Fruit fly (Drosophila melanogaster) whole organism, embryonic: ENCODE data around the gene Nep7.
A peak's percentile ranks its signal among the peaks of the same experiment; 100 is the strongest.

Experiments
- Abd-B ChIP-seq: fragments of 200-800 bp; sonication (Bioruptor generic); optimal IDR thresholded peaks from 2 replicates; lab custom pipeline; 2018; ENCODE audit warnings: missing biosample characterization, mild to moderate bottlenecking, missing genetic modification characterization, moderate library complexity
- Ada2b ChIP-seq: fragments of 200-800 bp; sonication (Bioruptor generic); IDR thresholded peaks from 2 replicates; pipeline ENCODE4 v1.3.6; 2022; ENCODE audit warnings: missing biosample characterization, missing genetic modification characterization
- CG10147 ChIP-seq: fragments of 200-800 bp; sonication (Bioruptor generic); optimal IDR thresholded peaks from 2 replicates; lab custom pipeline; 2019; ENCODE audit warnings: missing biosample characterization, mild to moderate bottlenecking, missing genetic modification characterization, moderate library complexity
- CG1024 ChIP-seq: fragments of 200-800 bp; sonication (Bioruptor generic); IDR thresholded peaks from 2 replicates; pipeline ENCODE4 v1.3.6; 2022; ENCODE audit warnings: missing biosample characterization, missing genetic modification characterization
- CG10267 ChIP-seq: fragments of 200-800 bp; sonication (Bioruptor generic); optimal IDR thresholded peaks from 2 replicates; lab custom pipeline; 2018; ENCODE audit warnings: missing biosample characterization, mild to moderate bottlenecking, missing genetic modification characterization, moderate library complexity
- CG10654 ChIP-seq: fragments of 200-800 bp; sonication (Bioruptor generic); optimal IDR thresholded peaks from 2 replicates; lab custom pipeline; 2016; ENCODE audit warnings: missing biosample characterization, missing genetic modification characterization
- CG12104 ChIP-seq: fragments of 200-800 bp; sonication (Bioruptor generic); optimal IDR thresholded peaks from 3 replicates; lab custom pipeline; 2016; ENCODE audit warnings: missing biosample characterization, missing genetic modification characterization
- CG1233 ChIP-seq: fragments of 200-800 bp; sonication (Bioruptor generic); optimal IDR thresholded peaks from 4 replicates; lab custom pipeline; 2018; ENCODE audit warnings: missing biosample characterization, mild to moderate bottlenecking, missing genetic modification characterization
- CG13894 ChIP-seq: fragments of 200-800 bp; sonication (Bioruptor generic); optimal IDR thresholded peaks from 3 replicates; lab custom pipeline; 2018; ENCODE audit warnings: missing biosample characterization, mild to moderate bottlenecking, missing genetic modification characterization, moderate library complexity
- CG14667 ChIP-seq: fragments of 200-800 bp; sonication (Bioruptor generic); IDR thresholded peaks from 2 replicates; pipeline ENCODE4 v1.3.6; 2022; ENCODE audit warnings: missing biosample characterization, missing genetic modification characterization
- CG1603 ChIP-seq: fragments of 200-800 bp; sonication (Bioruptor generic); optimal IDR thresholded peaks from 2 replicates; lab custom pipeline; 2019; ENCODE audit warnings: missing biosample characterization, mild to moderate bottlenecking, missing genetic modification characterization, moderate library complexity
- CG1647 ChIP-seq: fragments of 200-800 bp; sonication (Bioruptor generic); optimal IDR thresholded peaks from 3 replicates; lab custom pipeline; 2016; ENCODE audit warnings: missing biosample characterization, missing genetic modification characterization
- CG16779 ChIP-seq: fragments of 200-800 bp; sonication (Bioruptor generic); IDR thresholded peaks from 2 replicates; pipeline ENCODE4 v1.3.6; 2022; ENCODE audit warnings: missing biosample characterization, missing genetic modification characterization
- CG17802 ChIP-seq: fragments of 200-800 bp; sonication (Bioruptor generic); optimal IDR thresholded peaks from 2 replicates; lab custom pipeline; 2018; ENCODE audit warnings: missing biosample characterization, mild to moderate bottlenecking, missing genetic modification characterization, moderate library complexity
- CG1832 ChIP-seq: fragments of 200-800 bp; sonication (Bioruptor generic); optimal IDR thresholded peaks from 2 replicates; lab custom pipeline; 2017; ENCODE audit warnings: missing biosample characterization, mild to moderate bottlenecking, missing genetic modification characterization, inconsistent platforms
- CG31224 ChIP-seq: fragments of 200-800 bp; sonication (Bioruptor generic); IDR thresholded peaks from 2 replicates; pipeline ENCODE4 v1.3.6; 2022; ENCODE audit warnings: missing biosample characterization, missing genetic modification characterization
- CG31388 ChIP-seq: fragments of 200-800 bp; sonication (Bioruptor generic); optimal IDR thresholded peaks from 2 replicates; lab custom pipeline; 2016; ENCODE audit warnings: missing biosample characterization, missing genetic modification characterization
- CG32532 ChIP-seq: fragments of 200-800 bp; sonication (Bioruptor generic); IDR thresholded peaks from 2 replicates; pipeline ENCODE4 v1.3.6; 2022; ENCODE audit warnings: missing biosample characterization, missing genetic modification characterization
- CG34224 ChIP-seq: fragments of 200-800 bp; sonication (Bioruptor generic); IDR thresholded peaks from 3 replicates; pipeline ENCODE4 v1.3.6; 2022; ENCODE audit warnings: missing biosample characterization, missing genetic modification characterization; ENCODE audit not compliant: partially characterized antibody
- CG4820 ChIP-seq: fragments of 200-800 bp; sonication (Bioruptor generic); optimal IDR thresholded peaks from 3 replicates; lab custom pipeline; 2016; ENCODE audit warnings: missing biosample characterization, missing genetic modification characterization
- CG5245 ChIP-seq: fragments of 200-800 bp; sonication (Bioruptor generic); optimal IDR thresholded peaks from 3 replicates; lab custom pipeline; 2016; ENCODE audit warnings: missing biosample characterization, missing genetic modification characterization
- CG5953 ChIP-seq: fragments of 200-800 bp; sonication (Bioruptor generic); IDR thresholded peaks from 2 replicates; pipeline ENCODE4 v1.3.6; 2022; ENCODE audit warnings: missing biosample characterization, missing genetic modification characterization
- CkIIα-i1 ChIP-seq: fragments of 200-800 bp; sonication (Bioruptor generic); IDR thresholded peaks from 2 replicates; pipeline ENCODE4 v1.3.6; 2022; ENCODE audit warnings: missing biosample characterization, missing genetic modification characterization
- Deaf1 ChIP-seq: fragments of 200-800 bp; optimal IDR thresholded peaks from 3 replicates; lab custom pipeline; 2019; ENCODE audit warnings: missing biosample characterization, mild to moderate bottlenecking, missing genetic modification characterization, moderate library complexity
- Doc2 ChIP-seq: fragments of 200-800 bp; sonication (Bioruptor generic); IDR thresholded peaks from 2 replicates; pipeline ENCODE4 v1.3.6; 2022; ENCODE audit warnings: missing biosample characterization, missing genetic modification characterization
- HLH54F ChIP-seq: fragments of 200-800 bp; sonication (Bioruptor generic); optimal IDR thresholded peaks from 3 replicates; lab custom pipeline; 2016; ENCODE audit warnings: missing biosample characterization, missing genetic modification characterization
- Jarid2 ChIP-seq: fragments of 200-800 bp; sonication (Bioruptor generic); optimal IDR thresholded peaks from 3 replicates; lab custom pipeline; 2017; ENCODE audit warnings: mild to moderate bottlenecking, missing biosample characterization, missing genetic modification reagents, missing genetic modification characterization
- NC2α ChIP-seq: fragments of 200-800 bp; sonication (Bioruptor generic); optimal IDR thresholded peaks from 2 replicates; lab custom pipeline; 2016; ENCODE audit warnings: missing biosample characterization, missing genetic modification characterization
- Nf-YA ChIP-seq: fragments of 200-800 bp; sonication (Bioruptor generic); IDR thresholded peaks from 2 replicates; pipeline ENCODE4 v1.3.6; 2022; ENCODE audit warnings: missing biosample characterization, missing genetic modification characterization
- Oaz ChIP-seq: fragments of 200-800 bp; sonication (Bioruptor generic); IDR thresholded peaks from 2 replicates; pipeline ENCODE4 v1.3.6; 2022; ENCODE audit warnings: missing biosample characterization, missing genetic modification characterization
- Ptx1 ChIP-seq: fragments of 200-800 bp; sonication (Bioruptor generic); IDR thresholded peaks from 2 replicates; pipeline ENCODE4 v1.3.6; 2022; ENCODE audit warnings: missing biosample characterization, missing genetic modification characterization
- Scr ChIP-seq: fragments of 200-800 bp; sonication (Bioruptor generic); IDR thresholded peaks from 2 replicates; pipeline ENCODE4 v1.3.6; 2022; ENCODE audit warnings: missing biosample characterization, missing genetic modification characterization; ENCODE audit not compliant: partially characterized antibody
- Spps ChIP-seq: fragments of 200-800 bp; sonication (Bioruptor generic); optimal IDR thresholded peaks from 2 replicates; lab custom pipeline; 2018; ENCODE audit warnings: missing biosample characterization, mild to moderate bottlenecking, missing genetic modification characterization
- Trl ChIP-seq, 3 experiments: fragments of >200 bp in 2 of 3; fragments of 200-800 bp in 1 of 3; sonication (Bioruptor generic) in 1 of 3; optimal IDR thresholded peaks; 2 replicates in 1 of 3; 3 replicates in 2 of 3; lab custom pipeline; 2016 to 2017; ENCODE audit warnings: missing biosample characterization in 1 of 3, missing genetic modification characterization in 1 of 3
- Usf ChIP-seq: fragments of 200-800 bp; sonication (Bioruptor generic); optimal IDR thresholded peaks from 2 replicates; lab custom pipeline; 2017; ENCODE audit warnings: missing genotype, missing biosample characterization, missing genetic modification characterization
- fd64A ChIP-seq: fragments of 200-800 bp; sonication (Bioruptor generic); optimal IDR thresholded peaks from 3 replicates; lab custom pipeline; 2018; ENCODE audit warnings: missing biosample characterization, mild to moderate bottlenecking, missing genetic modification characterization
- ham ChIP-seq: fragments of 200-800 bp; sonication (Bioruptor generic); IDR thresholded peaks from 2 replicates; pipeline ENCODE4 v1.3.6; 2022; ENCODE audit warnings: missing biosample characterization, missing genetic modification characterization
- ken ChIP-seq: fragments of 200-800 bp; sonication (Bioruptor generic); IDR thresholded peaks from 3 replicates; pipeline ENCODE4 v1.3.6; 2022; ENCODE audit warnings: missing biosample characterization, missing genetic modification characterization
- lov ChIP-seq, 2 experiments: fragments of 200-800 bp in 1 of 2; fragments of >200 bp in 1 of 2; sonication (Bioruptor generic) in 1 of 2; IDR thresholded peaks in 1 of 2; optimal IDR thresholded peaks in 1 of 2; 2 replicates in 1 of 2; 3 replicates in 1 of 2; pipeline versions ENCODE4 v1.3.6 to Lab custom; 2017 to 2022; ENCODE audit warnings: missing biosample characterization in 1 of 2, missing genetic modification characterization in 1 of 2
- mirr ChIP-seq: fragments of 200-800 bp; sonication (Bioruptor generic); optimal IDR thresholded peaks from 3 replicates; lab custom pipeline; 2018; ENCODE audit warnings: missing biosample characterization, mild to moderate bottlenecking, missing genetic modification characterization
- nerfin-2 ChIP-seq: fragments of 200-800 bp; sonication (Bioruptor generic); IDR thresholded peaks from 2 replicates; pipeline ENCODE4 v1.3.6; 2022; ENCODE audit warnings: missing biosample characterization, missing genetic modification characterization; ENCODE audit not compliant: partially characterized antibody
- nom ChIP-seq: fragments of 200-800 bp; sonication (Bioruptor generic); optimal IDR thresholded peaks from 2 replicates; lab custom pipeline; 2017; ENCODE audit warnings: missing biosample characterization, missing genetic modification characterization, mild to moderate bottlenecking, moderate library complexity, missing genetic modification reagents
- pros ChIP-seq: fragments of 200-800 bp; sonication (Bioruptor generic); optimal IDR thresholded peaks from 3 replicates; lab custom pipeline; 2019; ENCODE audit warnings: missing biosample characterization, mild to moderate bottlenecking, missing genetic modification characterization, moderate library complexity
- schlank ChIP-seq: fragments of 200-800 bp; sonication (Bioruptor generic); optimal IDR thresholded peaks from 2 replicates; lab custom pipeline; 2018; ENCODE audit warnings: missing biosample characterization, mild to moderate bottlenecking, missing genetic modification characterization
- seq ChIP-seq: fragments of 200-800 bp; sonication (Bioruptor generic); IDR thresholded peaks from 2 replicates; pipeline ENCODE4 v1.3.6; 2022; ENCODE audit warnings: missing biosample characterization, missing genetic modification characterization
- slbo ChIP-seq: fragments of 200-800 bp; sonication (Bioruptor generic); IDR thresholded peaks from 2 replicates; pipeline ENCODE4 v1.3.6; 2022; ENCODE audit warnings: missing biosample characterization, missing genetic modification characterization
- sr ChIP-seq: fragments of 200-800 bp; sonication (Bioruptor generic); IDR thresholded peaks from 3 replicates; pipeline ENCODE4 v1.3.6; 2022; ENCODE audit warnings: missing biosample characterization, missing genetic modification characterization
- tin ChIP-seq: fragments of 200-800 bp; sonication (Bioruptor generic); optimal IDR thresholded peaks from 3 replicates; lab custom pipeline; 2016; ENCODE audit warnings: missing biosample characterization, missing genetic modification characterization
- vvl ChIP-seq: fragments of 200-800 bp; sonication (Bioruptor generic); IDR thresholded peaks from 2 replicates; pipeline ENCODE4 v1.3.6; 2022; ENCODE audit warnings: missing biosample characterization, missing genetic modification characterization
- zfh2 ChIP-seq: fragments of 200-800 bp; sonication (Bioruptor generic); optimal IDR thresholded peaks from 2 replicates; lab custom pipeline; 2016; ENCODE audit warnings: missing biosample characterization, missing genetic modification characterization

The Nep7 gene

dm6 chr3R:27947682-27948245 lies 7.0 kb upstream of the Nep7 start, which contains the start of gene mfrn (continued):
- TF ChIP-seq CG10147 (GFP tag; lab: Kevin White, UChicago) (no peak), slbo (GFP tag; lab: Robert Waterston, UW) (no peak), CG16779 (GFP tag; lab: Robert Waterston, UW) (no peak), CG14667 (GFP tag; lab: Robert Waterston, UW) (no peak), ken (GFP tag; lab: Robert Waterston, UW) (no peak), Doc2 (GFP tag; lab: Robert Waterston, UW) (no peak), Deaf1 (tag; lab: Kevin White, UChicago) (peak; percentile 49), CG17802 (tag; lab: Kevin White, UChicago) (no peak), Ptx1 (GFP tag; lab: Robert Waterston, UW) (no peak), Usf (GFP tag; lab: Kevin White, UChicago) (no peak), CG34224 (GFP tag; lab: Robert Waterston, UW) (peak; percentile 29; the same call in 1 of the 3 replicates), CG12104 (GFP tag; lab: Kevin White, UChicago) (no peak), CG4820 (GFP tag; lab: Kevin White, UChicago) (no peak), schlank (tag; lab: Kevin White, UChicago) (no peak), CG5953 (GFP tag; lab: Robert Waterston, UW) (no peak), CG1233 (GFP tag; lab: Kevin White, UChicago) (no peak), Oaz (GFP tag; lab: Robert Waterston, UW) (no peak), CG1024 (no peak), Scr (GFP tag; lab: Robert Waterston, UW) (no peak), sr (GFP tag; lab: Robert Waterston, UW) (no peak), CG1603 (tag; lab: Kevin White, UChicago) (peak; percentile 49), CG1647 (GFP tag; lab: Kevin White, UChicago) (no peak), CG10267 (tag; lab: Kevin White, UChicago) (no peak), nerfin-2 (GFP tag; lab: Robert Waterston, UW) (0 out of 2 replicates have a peak, but pooled peaks have one; percentile 20), Trl (optimal IDR thresholded peaks at IDR 0.05; lab: Kevin White, UChicago) (no peak), Trl (GFP tag; optimal IDR thresholded peaks at IDR 0.05; lab: Kevin White, UChicago) (no peak), zfh2 (GFP tag; lab: Kevin White, UChicago) (no peak), Nf-YA (no peak), mirr (GFP tag; lab: Kevin White, UChicago) (no peak), Jarid2 (GFP tag; lab: Kevin White, UChicago) (peak; percentile 22), CkIIα-i1 (no peak), CG13894 (tag; lab: Kevin White, UChicago) (no peak)

- TF ChIP-seq CG1832 (no peak), CG5245 (GFP tag; lab: Kevin White, UChicago) (no peak), ham (GFP tag; lab: Robert Waterston, UW) (no peak), Abd-B (GFP tag; lab: Kevin White, UChicago) (peak; percentile 61), Spps (tag; lab: Kevin White, UChicago) (peak; percentile 8), lov (optimal IDR thresholded peaks at IDR 0.05; lab: Kevin White, UChicago) (no peak), lov (GFP tag; IDR thresholded peaks at IDR 0.05; lab: Robert Waterston, UW) (no peak), Ada2b (GFP tag; lab: Robert Waterston, UW) (no peak; the same call in 1 of the 2 replicates), NC2α (GFP tag; lab: Kevin White, UChicago) (peak; percentile 57), tin (GFP tag; lab: Kevin White, UChicago) (peak; percentile 31), HLH54F (GFP tag; lab: Kevin White, UChicago) (peak; percentile 48), CG10654 (GFP tag; lab: Kevin White, UChicago) (no peak), CG32532 (GFP tag; lab: Robert Waterston, UW) (peak; percentile 80), seq (GFP tag; lab: Robert Waterston, UW) (peak; percentile 37; the same call in 1 of the 2 replicates), CG31388 (GFP tag; lab: Kevin White, UChicago) (no peak), nom (GFP tag; lab: Kevin White, UChicago) (peak; percentile 67), vvl (peak; percentile 73), fd64A (GFP tag; lab: Kevin White, UChicago) (no peak), pros (GFP tag; lab: Kevin White, UChicago) (no peak), CG31224 (GFP tag; lab: Robert Waterston, UW) (peak; percentile 47; the same call in 1 of the 2 replicates)
Observed at dm6 chr3R:27948421-27948906, 6.3 kb upstream of the Nep7 start, which contains the start of gene Gp93. TSS of gene Gp93 (plus strand) at chr3R:27948711.
